Worm (Caenorhabditis elegans) whole organism, L3 larva: Measurements from ENCODE around the gene faah-1.

ENCODE experiments used
- nhr-237 ChIP-seq: fragments of 150-350 bp; optimal IDR thresholded peaks from 2 replicates; lab custom pipeline; 2014; ENCODE audit warnings: missing biosample characterization, missing genetic modification characterization
- nhr-76 ChIP-seq: fragments of 150-350 bp; sonication (generic microtip); optimal IDR thresholded peaks from 5 replicates; lab custom pipeline; 2014; ENCODE audit warnings: missing biosample characterization, missing genetic modification characterization
- sea-2 ChIP-seq: fragments of 150-350 bp; sonication (generic microtip); optimal IDR thresholded peaks from 4 replicates; lab custom pipeline; 2014; ENCODE audit warnings: missing biosample characterization, missing genetic modification reagents, missing genetic modification characterization
- zag-1 ChIP-seq: fragments of 150-350 bp; optimal IDR thresholded peaks from 2 replicates; lab custom pipeline; 2014; ENCODE audit warnings: missing biosample characterization, missing genetic modification characterization

ce11 chrIV:8148494-8148893 lies 10.7 kb upstream of the faah-1 start, which contains the start of gene pmk-1:
- TF ChIP-seq zag-1 (tag; lab: Kevin White, UChicago) (no peak), nhr-237 (tag; lab: Kevin White, UChicago) (no peak), nhr-76 (no peak), sea-2 (GFP tag; lab: Kevin White, UChicago) (no peak)
